Fruit fly (Drosophila melanogaster) whole organism, embryonic: Measurements from ENCODE around the gene Ptp10D.

Experiments
- Aef1 ChIP-seq: fragments of 200-800 bp; sonication (Bioruptor generic); IDR thresholded peaks from 3 replicates; pipeline ENCODE4 v1.3.6; 2022; ENCODE audit warnings: missing biosample characterization, missing genetic modification characterization
- Atf-2 ChIP-seq: fragments of 200-800 bp; sonication (Bioruptor generic); optimal IDR thresholded peaks from 2 replicates; lab custom pipeline; 2016; ENCODE audit warnings: missing biosample characterization, missing genetic modification characterization
- C15 ChIP-seq: fragments of 200-800 bp; sonication (Bioruptor generic); IDR thresholded peaks from 3 replicates; pipeline ENCODE4 v1.3.6; 2022; ENCODE audit warnings: missing biosample characterization, missing genetic modification characterization
- CG10543 ChIP-seq: fragments of 200-800 bp; sonication (Bioruptor generic); optimal IDR thresholded peaks from 3 replicates; lab custom pipeline; 2017; ENCODE audit warnings: missing biosample characterization, mild to moderate bottlenecking, missing genetic modification characterization, moderate library complexity
- CG12391 ChIP-seq: fragments of 200-800 bp; sonication (Bioruptor generic); optimal IDR thresholded peaks from 3 replicates; lab custom pipeline; 2018; ENCODE audit warnings: missing biosample characterization, mild to moderate bottlenecking, missing genetic modification characterization, moderate library complexity
- CG13287 ChIP-seq: fragments of 200-800 bp; sonication (Bioruptor generic); IDR thresholded peaks from 2 replicates; pipeline ENCODE4 v1.3.6; 2022; ENCODE audit warnings: missing biosample characterization, missing genetic modification characterization; ENCODE audit not compliant: partially characterized antibody
- CG17186 ChIP-seq: fragments of 200-800 bp; sonication (Bioruptor generic); optimal IDR thresholded peaks from 3 replicates; lab custom pipeline; 2017; ENCODE audit warnings: missing biosample characterization, missing genetic modification reagents, missing genetic modification characterization
- CG17359 ChIP-seq: fragments of 200-800 bp; sonication (Bioruptor generic); optimal IDR thresholded peaks from 3 replicates; lab custom pipeline; 2018; ENCODE audit warnings: missing biosample characterization, mild to moderate bottlenecking, missing genetic modification characterization, moderate library complexity
- CG2129 ChIP-seq: fragments of 200-800 bp; sonication (Bioruptor generic); IDR thresholded peaks from 2 replicates; pipeline ENCODE4 v1.3.6; 2022; ENCODE audit warnings: missing biosample characterization, missing genetic modification characterization; ENCODE audit not compliant: partially characterized antibody
- CG2712 ChIP-seq: fragments of 200-800 bp; optimal IDR thresholded peaks from 3 replicates; lab custom pipeline; 2019; ENCODE audit warnings: missing biosample characterization, mild to moderate bottlenecking, missing genetic modification characterization, moderate library complexity
- CG2889 ChIP-seq: fragments of 200-800 bp; sonication (Bioruptor generic); IDR thresholded peaks from 3 replicates; pipeline ENCODE4 v1.3.6; 2022; ENCODE audit warnings: missing biosample characterization, missing genetic modification characterization
- CG30020 ChIP-seq: fragments of 200-800 bp; optimal IDR thresholded peaks from 2 replicates; lab custom pipeline; 2019; ENCODE audit warnings: missing biosample characterization, mild to moderate bottlenecking, missing genetic modification characterization, moderate library complexity
- CG3163 ChIP-seq: fragments of 200-800 bp; sonication (Bioruptor generic); optimal IDR thresholded peaks from 3 replicates; lab custom pipeline; 2016; ENCODE audit warnings: missing biosample characterization, missing genetic modification characterization
- CG3281 ChIP-seq: fragments of 200-800 bp; sonication (Bioruptor generic); optimal IDR thresholded peaks from 3 replicates; lab custom pipeline; 2017; ENCODE audit warnings: missing biosample characterization, mild to moderate bottlenecking, missing genetic modification characterization
- CG3847 ChIP-seq: fragments of 200-800 bp; sonication (Bioruptor generic); IDR thresholded peaks from 2 replicates; pipeline ENCODE4 v1.3.6; 2022; ENCODE audit warnings: missing biosample characterization, missing genetic modification characterization
- CG6791 ChIP-seq: fragments of 200-800 bp; sonication (Bioruptor generic); IDR thresholded peaks from 3 replicates; pipeline ENCODE4 v1.3.6; 2022; ENCODE audit warnings: missing biosample characterization, missing genetic modification characterization; ENCODE audit not compliant: partially characterized antibody
- CG7928 ChIP-seq: fragments of 200-800 bp; sonication (Bioruptor generic); optimal IDR thresholded peaks from 2 replicates; lab custom pipeline; 2017; ENCODE audit warnings: missing biosample characterization, mild to moderate bottlenecking, missing genetic modification characterization
- CG7963 ChIP-seq: fragments of 200-800 bp; sonication (Bioruptor generic); IDR thresholded peaks from 3 replicates; pipeline ENCODE4 v1.3.6; 2022; ENCODE audit warnings: missing biosample characterization, missing genetic modification characterization; ENCODE audit not compliant: partially characterized antibody
- CG8089 ChIP-seq: fragments of 200-800 bp; sonication (Bioruptor generic); optimal IDR thresholded peaks from 3 replicates; lab custom pipeline; 2016; ENCODE audit warnings: missing biosample characterization, missing genetic modification characterization
- CG8924 ChIP-seq: fragments of 200-800 bp; optimal IDR thresholded peaks from 3 replicates; lab custom pipeline; 2019; ENCODE audit warnings: missing biosample characterization, mild to moderate bottlenecking, missing genetic modification characterization, moderate library complexity
- CG9437 ChIP-seq: fragments of 200-800 bp; sonication (Bioruptor generic); optimal IDR thresholded peaks from 2 replicates; lab custom pipeline; 2018; ENCODE audit warnings: missing biosample characterization, mild to moderate bottlenecking, missing genetic modification characterization
- CG9727 ChIP-seq: fragments of 200-800 bp; sonication (Bioruptor generic); optimal IDR thresholded peaks from 3 replicates; lab custom pipeline; 2017; ENCODE audit warnings: missing biosample characterization, mild to moderate bottlenecking, missing genetic modification characterization
- CTCF ChIP-seq: fragments of 200-800 bp; sonication (Bioruptor generic); optimal IDR thresholded peaks from 2 replicates; lab custom pipeline; 2017; ENCODE audit warnings: missing biosample characterization, mild to moderate bottlenecking, missing genetic modification characterization, moderate library complexity
- Dek ChIP-seq: fragments of 200-800 bp; sonication (Bioruptor generic); optimal IDR thresholded peaks from 3 replicates; lab custom pipeline; 2019; ENCODE audit warnings: missing biosample characterization, mild to moderate bottlenecking, missing genetic modification characterization, moderate library complexity
- Dref ChIP-seq: fragments of 200-800 bp; sonication (Bioruptor generic); IDR thresholded peaks from 2 replicates; pipeline ENCODE4 v1.3.6; 2022; ENCODE audit warnings: missing biosample characterization, missing genetic modification characterization
- Ets65A ChIP-seq: fragments of 200-800 bp; sonication (Bioruptor generic); peaks from one replicate; lab custom pipeline; 2016; ENCODE audit warnings: missing biosample characterization, missing genetic modification characterization
- HLH4C ChIP-seq: fragments of 200-800 bp; sonication (Bioruptor generic); IDR thresholded peaks from 3 replicates; pipeline ENCODE4 v1.3.6; 2022; ENCODE audit warnings: missing biosample characterization, missing genetic modification characterization; ENCODE audit not compliant: partially characterized antibody
- HmgD ChIP-seq: fragments of 200-800 bp; sonication (Bioruptor generic); optimal IDR thresholded peaks from 3 replicates; lab custom pipeline; 2016; ENCODE audit warnings: missing biosample characterization, missing genetic modification characterization
- Jarid2 ChIP-seq: fragments of 200-800 bp; sonication (Bioruptor generic); optimal IDR thresholded peaks from 3 replicates; lab custom pipeline; 2017; ENCODE audit warnings: mild to moderate bottlenecking, missing biosample characterization, missing genetic modification reagents, missing genetic modification characterization
- Kr ChIP-seq: fragments of 200-800 bp; sonication (Bioruptor generic); optimal IDR thresholded peaks from 2 replicates; lab custom pipeline; 2017; ENCODE audit warnings: missing biosample characterization, mild to moderate bottlenecking, missing genetic modification characterization
- Opbp ChIP-seq: fragments of 200-800 bp; sonication (Bioruptor generic); IDR thresholded peaks from 3 replicates; pipeline ENCODE4 v1.3.6; 2022; ENCODE audit warnings: missing biosample characterization, missing genetic modification characterization; ENCODE audit not compliant: partially characterized antibody
- Rx ChIP-seq: fragments of 200-800 bp; sonication (Bioruptor generic); IDR thresholded peaks from 2 replicates; pipeline ENCODE4 v1.3.6; 2022; ENCODE audit warnings: missing biosample characterization, missing genetic modification characterization
- Scr ChIP-seq: fragments of 200-800 bp; sonication (Bioruptor generic); IDR thresholded peaks from 2 replicates; pipeline ENCODE4 v1.3.6; 2022; ENCODE audit warnings: missing biosample characterization, missing genetic modification characterization; ENCODE audit not compliant: partially characterized antibody
- amos ChIP-seq: fragments of 200-800 bp; sonication (Bioruptor generic); IDR thresholded peaks from 2 replicates; pipeline ENCODE4 v1.3.6; 2022; ENCODE audit warnings: missing biosample characterization, missing genetic modification characterization; ENCODE audit not compliant: partially characterized antibody
- crp ChIP-seq, 2 experiments: fragments of 200-800 bp; sonication (Bioruptor generic); optimal IDR thresholded peaks; 2 replicates in 1 of 2; 3 replicates in 1 of 2; lab custom pipeline; 2017; ENCODE audit warnings: missing biosample characterization in 2 of 2, missing genetic modification characterization in 2 of 2, mild to moderate bottlenecking in 1 of 2, moderate library complexity in 1 of 2
- dmrt11E ChIP-seq: fragments of 200-800 bp; sonication (Bioruptor generic); optimal IDR thresholded peaks from 3 replicates; lab custom pipeline; 2018; ENCODE audit warnings: missing biosample characterization, mild to moderate bottlenecking, missing genetic modification characterization, moderate library complexity
- eve ChIP-seq, 2 experiments: fragments of >200 bp; optimal IDR thresholded peaks; 2 replicates each; lab custom pipeline; 2017; ENCODE audit warnings: missing biosample characterization in 2 of 2, missing genetic modification characterization in 2 of 2
- pfk ChIP-seq: fragments of 200-800 bp; sonication (Bioruptor generic); optimal IDR thresholded peaks from 2 replicates; lab custom pipeline; 2018; ENCODE audit warnings: missing biosample characterization, mild to moderate bottlenecking, missing genetic modification characterization, moderate library complexity
- phol ChIP-seq: fragments of 200-800 bp; sonication (Bioruptor generic); optimal IDR thresholded peaks from 3 replicates; lab custom pipeline; 2018; ENCODE audit warnings: missing biosample characterization, mild to moderate bottlenecking, missing genetic modification characterization, moderate library complexity
- pnt ChIP-seq: fragments of 200-800 bp; sonication (Bioruptor generic); optimal IDR thresholded peaks from 3 replicates; lab custom pipeline; 2016; ENCODE audit warnings: missing biosample characterization, missing genetic modification characterization
- pum ChIP-seq: fragments of 200-800 bp; sonication (Bioruptor generic); optimal IDR thresholded peaks from 2 replicates; lab custom pipeline; 2016; ENCODE audit warnings: missing biosample characterization, missing genetic modification characterization
- pzg ChIP-seq: fragments of 200-800 bp; sonication (Bioruptor generic); optimal IDR thresholded peaks from 3 replicates; lab custom pipeline; 2018; ENCODE audit warnings: missing biosample characterization, mild to moderate bottlenecking, missing genetic modification characterization, moderate library complexity
- row ChIP-seq: fragments of 200-800 bp; sonication (Bioruptor generic); IDR thresholded peaks from 3 replicates; pipeline ENCODE4 v1.3.6; 2022; ENCODE audit warnings: missing biosample characterization, missing genetic modification characterization
- stwl ChIP-seq: fragments of 200-800 bp; sonication (Bioruptor generic); optimal IDR thresholded peaks from 3 replicates; lab custom pipeline; 2018; ENCODE audit warnings: missing biosample characterization, mild to moderate bottlenecking, missing genetic modification characterization, moderate library complexity
- sug ChIP-seq: fragments of 200-800 bp; optimal IDR thresholded peaks from 2 replicates; lab custom pipeline; 2019; ENCODE audit warnings: missing biosample characterization, mild to moderate bottlenecking, missing genetic modification characterization, moderate library complexity
- twi ChIP-seq: fragments of 200-800 bp; optimal IDR thresholded peaks from 2 replicates; lab custom pipeline; 2019; ENCODE audit warnings: missing biosample characterization, mild to moderate bottlenecking, missing genetic modification characterization, moderate library complexity
- unc-4 ChIP-seq: fragments of 200-800 bp; sonication (Bioruptor generic); IDR thresholded peaks from 2 replicates; pipeline ENCODE4 v1.3.6; 2022; ENCODE audit warnings: missing biosample characterization, missing genetic modification characterization; ENCODE audit not compliant: partially characterized antibody
- vnd ChIP-seq: fragments of 200-800 bp; sonication (Bioruptor generic); IDR thresholded peaks from 3 replicates; pipeline ENCODE4 v1.3.6; 2022; ENCODE audit warnings: missing biosample characterization, missing genetic modification characterization; ENCODE audit not compliant: partially characterized antibody
- zen2 ChIP-seq: fragments of 200-800 bp; sonication (Bioruptor generic); IDR thresholded peaks from 3 replicates; pipeline ENCODE4 v1.3.6; 2022; ENCODE audit warnings: missing biosample characterization, missing genetic modification characterization; ENCODE audit not compliant: partially characterized antibody

The Ptp10D gene

DNA sequence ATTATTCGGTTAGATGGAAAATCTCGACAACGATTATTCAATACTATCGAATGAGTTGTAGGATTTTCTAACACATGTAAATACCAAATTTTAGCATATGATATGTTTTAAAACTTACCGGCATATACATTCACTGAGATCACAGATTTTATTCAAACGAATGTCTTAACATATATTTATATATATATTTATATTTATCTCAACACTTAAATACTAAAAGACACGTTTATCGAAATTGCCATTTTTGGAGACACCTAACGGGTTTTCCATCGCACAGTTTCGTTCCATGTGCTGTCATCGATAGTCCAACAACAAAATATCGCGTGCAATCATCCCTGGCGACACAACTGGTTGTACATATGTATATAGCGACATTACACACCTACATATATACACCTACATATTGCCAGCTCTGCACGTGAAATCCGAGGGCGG lies 10.2 kb upstream of the Ptp10D start, which contains the start of the genes CG2247 and CG1703 (continued):
- TF ChIP-seq pzg (GFP tag; lab: Kevin White, UChicago) = peak; percentile 78
- peak; percentile 76 for TF ChIP-seq Opbp (GFP tag; lab: Robert Waterston, UW)
- TF ChIP-seq row (GFP tag; lab: Robert Waterston, UW) = peak; percentile 44; the same call in 2 of the 3 replicates
- TF ChIP-seq CG3163 (GFP tag; lab: Kevin White, UChicago) = no peak
- peak; percentile 89 for TF ChIP-seq unc-4 (GFP tag; lab: Robert Waterston, UW)
- TF ChIP-seq CG2712 (tag; lab: Kevin White, UChicago) = peak; percentile 60
- no peak for TF ChIP-seq CG3847 (GFP tag; lab: Robert Waterston, UW)
- TF ChIP-seq CG6791 (GFP tag; lab: Robert Waterston, UW) = peak; percentile 72; the same call in 2 of the 3 replicates
- peak; percentile 28 for TF ChIP-seq Ets65A
- peak; percentile 45 for TF ChIP-seq CG2129 (GFP tag; lab: Robert Waterston, UW)
- no peak for TF ChIP-seq Kr (GFP tag; lab: Kevin White, UChicago)
- no peak for TF ChIP-seq CG17359
- peak; percentile 39 for TF ChIP-seq CG17186
- peak; percentile 63 for TF ChIP-seq CG12391
- peak; percentile 85 for TF ChIP-seq CG7928 (GFP tag; lab: Kevin White, UChicago)
- TF ChIP-seq CG10543 (GFP tag; lab: Kevin White, UChicago) = no peak
- peak; percentile 90 for TF ChIP-seq Scr (GFP tag; lab: Robert Waterston, UW)
- TF ChIP-seq Aef1 (GFP tag; lab: Robert Waterston, UW) = peak; percentile 81
- TF ChIP-seq phol (tag; lab: Kevin White, UChicago) = peak; percentile 65
- TF ChIP-seq C15 (GFP tag; lab: Robert Waterston, UW) = no peak
- TF ChIP-seq Rx (GFP tag; lab: Robert Waterston, UW) = no peak
- no peak for TF ChIP-seq pum (GFP tag; lab: Kevin White, UChicago)
- TF ChIP-seq pfk (GFP tag; lab: Kevin White, UChicago) = peak; percentile 48
- no peak for TF ChIP-seq Atf-2 (GFP tag; lab: Kevin White, UChicago)
- TF ChIP-seq CG7963 (GFP tag; lab: Robert Waterston, UW) = peak; percentile 36; the same call in 1 of the 3 replicates
- peak; percentile 68 for TF ChIP-seq CG30020 (tag; lab: Kevin White, UChicago)
- TF ChIP-seq amos (GFP tag; lab: Robert Waterston, UW) = peak; percentile 82
- peak; percentile 30 for TF ChIP-seq sug
- no peak for TF ChIP-seq Dek (tag; lab: Kevin White, UChicago)
- peak; percentile 40 for TF ChIP-seq CTCF (GFP tag; lab: Kevin White, UChicago)
- peak; percentile 37; the same call in 1 of the 3 replicates for TF ChIP-seq zen2 (GFP tag; lab: Robert Waterston, UW)
- TF ChIP-seq CG9727 (GFP tag; lab: Kevin White, UChicago) = peak; percentile 22
- TF ChIP-seq vnd (GFP tag; lab: Robert Waterston, UW) = peak; percentile 76
- TF ChIP-seq CG3281 (GFP tag; lab: Kevin White, UChicago) = no peak
- peak; percentile 73; the same call in 2 of the 3 replicates for TF ChIP-seq HLH4C (GFP tag; lab: Robert Waterston, UW)
- TF ChIP-seq crp (GFP tag; optimal IDR thresholded peaks at IDR 0.05; lab: Kevin White, UChicago) = peak in 1 of 2 experiments; percentile 49
- TF ChIP-seq twi (tag; lab: Kevin White, UChicago) = peak; percentile 52
- TF ChIP-seq eve (GFP tag; optimal IDR thresholded peaks at IDR 0.05; lab: Kevin White, UChicago) = no peak
- TF ChIP-seq CG2889 (GFP tag; lab: Robert Waterston, UW) = no peak
- TF ChIP-seq CG9437 (GFP tag; lab: Kevin White, UChicago) = no peak
- peak; percentile 82 for TF ChIP-seq Dref
- no peak for TF ChIP-seq HmgD (GFP tag; lab: Kevin White, UChicago)
- TF ChIP-seq CG8924 (tag; lab: Kevin White, UChicago) = peak; percentile 54
- peak; percentile 74 for TF ChIP-seq stwl
- no peak for TF ChIP-seq CG8089
- peak; percentile 11 for TF ChIP-seq dmrt11E (tag; lab: Kevin White, UChicago)
- peak; percentile 88 for TF ChIP-seq CG13287
- no peak for TF ChIP-seq Jarid2 (GFP tag; lab: Kevin White, UChicago)
- no peak for TF ChIP-seq pnt (GFP tag; lab: Kevin White, UChicago)
